Fruit fly (Drosophila melanogaster) whole organism, pupa: ENCODE measurements around the gene Ndae1.

Source experiments
- CG12605 ChIP-seq: fragments of 200-800 bp; sonication (Bioruptor generic); IDR thresholded peaks from 2 replicates; pipeline ENCODE4 v1.3.6; 2022; ENCODE audit warnings: missing biosample characterization, missing genetic modification characterization
- CG13204 ChIP-seq: fragments of 200-800 bp; sonication (Bioruptor generic); optimal IDR thresholded peaks from 2 replicates; lab custom pipeline; 2018; ENCODE audit warnings: missing biosample characterization, mild to moderate bottlenecking, missing genetic modification characterization, moderate library complexity
- CG14655 ChIP-seq: fragments of 200-800 bp; sonication (Bioruptor generic); optimal IDR thresholded peaks from 3 replicates; lab custom pipeline; 2017; ENCODE audit warnings: mild to moderate bottlenecking, missing biosample characterization, missing genetic modification reagents, missing genetic modification characterization
- CG34367 ChIP-seq: fragments of 200-800 bp; sonication (Bioruptor generic); optimal IDR thresholded peaks from 2 replicates; lab custom pipeline; 2018; ENCODE audit warnings: missing biosample characterization, mild to moderate bottlenecking, missing genetic modification characterization
- CG4496 ChIP-seq: fragments of 200-800 bp; sonication (Bioruptor generic); IDR thresholded peaks from 3 replicates; pipeline ENCODE4 v1.3.6; 2022; ENCODE audit warnings: missing biosample characterization, missing genetic modification characterization
- EcR ChIP-seq: fragments of 200-800 bp; sonication (Bioruptor generic); optimal IDR thresholded peaks from 3 replicates; lab custom pipeline; 2019; ENCODE audit warnings: missing biosample characterization, missing genetic modification characterization, mild to moderate bottlenecking, moderate library complexity, missing genetic modification reagents
- Pif1A ChIP-seq: fragments of 200-800 bp; sonication (Bioruptor generic); optimal IDR thresholded peaks from 3 replicates; lab custom pipeline; 2016; ENCODE audit warnings: missing biosample characterization, missing genetic modification characterization
- Pif1B ChIP-seq: fragments of 200-800 bp; sonication (Bioruptor generic); optimal IDR thresholded peaks from 3 replicates; lab custom pipeline; 2016; ENCODE audit warnings: missing biosample characterization, missing genetic modification characterization
- gl ChIP-seq: fragments of 200-800 bp; sonication (Bioruptor generic); optimal IDR thresholded peaks from 2 replicates; lab custom pipeline; 2018; ENCODE audit warnings: missing biosample characterization, mild to moderate bottlenecking, missing genetic modification characterization

DNA sequence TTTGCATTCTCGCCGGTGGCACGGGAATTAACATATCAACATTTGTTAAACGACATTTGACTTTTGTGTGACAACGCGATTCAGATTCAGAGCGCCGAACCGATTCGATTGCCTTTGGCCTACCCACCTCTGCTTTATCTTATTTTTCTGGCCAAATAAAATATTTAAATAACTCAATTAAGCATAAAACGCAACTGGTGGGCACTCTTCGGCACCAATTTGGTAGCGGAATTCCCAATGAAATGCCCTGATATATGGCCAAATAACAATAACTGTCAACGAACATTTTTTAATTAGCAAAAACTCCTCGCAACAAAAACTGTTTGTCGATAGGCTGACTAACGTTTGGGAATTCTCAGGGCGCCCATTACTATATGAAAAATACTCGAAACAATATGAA is 35.0 kb upstream of the Ndae1 start:
- TF ChIP-seq Pif1B (GFP tag; lab: Kevin White, UChicago) (no peak), CG4496 (no peak), CG14655 (GFP tag; lab: Kevin White, UChicago) (no peak), EcR (GFP tag; lab: Kevin White, UChicago) (no peak), CG12605 (GFP tag; lab: Robert Waterston, UW) (no peak), CG13204 (no peak), CG34367 (tag; lab: Kevin White, UChicago) (no peak), gl (tag; lab: Kevin White, UChicago) (no peak), Pif1A (GFP tag; lab: Kevin White, UChicago) (no peak)
